Worm (Caenorhabditis elegans): ENCODE results near the gene snpn-1.

The snpn-1 gene

ce11 chrIV:5090993-5091793, at the start of gene snpn-1, which contains the start of gene C02B10.4:
snpn-1 (minus strand) TSS chrIV:5091043.
C02B10.4 (plus strand) TSS chrIV:5091586.
- no peak for TF ChIP-seq unc-62 (GFP tag; optimal IDR thresholded peaks at IDR 0.05)

ce11 chrIV:5139972-5140371, 49.1 kb upstream of the snpn-1 start:
- no peak for TF ChIP-seq unc-62 (GFP tag; optimal IDR thresholded peaks at IDR 0.05)

- no peak for TF ChIP-seq unc-62 (GFP tag; optimal IDR thresholded peaks at IDR 0.05)
Measured at ce11 chrIV:5139189-5139588, 48.3 kb upstream of the snpn-1 start.

ce11 chrIV:5137809-5138208, 47.0 kb upstream of the snpn-1 start:
- no peak for TF ChIP-seq unc-62 (GFP tag; optimal IDR thresholded peaks at IDR 0.05)

- no peak for TF ChIP-seq unc-62 (GFP tag; optimal IDR thresholded peaks at IDR 0.05)
Measured at ce11 chrIV:5136523-5136922, 45.7 kb upstream of the snpn-1 start.

ce11 chrIV:5134798-5135197, 44.0 kb upstream of the snpn-1 start:
- no peak for TF ChIP-seq unc-62 (GFP tag; optimal IDR thresholded peaks at IDR 0.05)

ce11 chrIV:5133791-5134370, 43.0 kb upstream of the snpn-1 start:
- no peak for TF ChIP-seq unc-62 (GFP tag; optimal IDR thresholded peaks at IDR 0.05)

ce11 chrIV:5131781-5132180, 40.9 kb upstream of the snpn-1 start:
- TF ChIP-seq unc-62 (GFP tag; optimal IDR thresholded peaks at IDR 0.05): no peak

- no peak for TF ChIP-seq unc-62 (GFP tag; optimal IDR thresholded peaks at IDR 0.05)
Measured at ce11 chrIV:5121995-5122394, 31.2 kb upstream of the snpn-1 start, which contains the start of gene tkr-3. tkr-3 (minus strand) TSS chrIV:5122095.

- no peak for TF ChIP-seq unc-62 (GFP tag; optimal IDR thresholded peaks at IDR 0.05)
Measured at ce11 chrIV:5111533-5111932, 20.7 kb upstream of the snpn-1 start, which contains the start of gene AC7.3. AC7.3 (plus strand) TSS chrIV:5111833.

ce11 chrIV:5110391-5110930, 19.6 kb upstream of the snpn-1 start:
- TF ChIP-seq unc-62 (GFP tag; optimal IDR thresholded peaks at IDR 0.05): no peak

ce11 chrIV:5109943-5110342, 19.1 kb upstream of the snpn-1 start:
- TF ChIP-seq unc-62 (GFP tag; optimal IDR thresholded peaks at IDR 0.05): no peak

ce11 chrIV:5108971-5109370, 18.1 kb upstream of the snpn-1 start:
- no peak for TF ChIP-seq unc-62 (GFP tag; optimal IDR thresholded peaks at IDR 0.05)

- no peak for TF ChIP-seq unc-62 (GFP tag; optimal IDR thresholded peaks at IDR 0.05)
Measured at ce11 chrIV:5103229-5103894, 12.5 kb upstream of the snpn-1 start, which contains the start of gene C02B10.3. C02B10.3 (minus strand) TSS chrIV:5103279.

- TF ChIP-seq unc-62 (GFP tag; optimal IDR thresholded peaks at IDR 0.05): no peak
Measured at ce11 chrIV:5101945-5102344, 11.1 kb upstream of the snpn-1 start.

ce11 chrIV:5100145-5100544, 9.3 kb upstream of the snpn-1 start:
- TF ChIP-seq unc-62 (GFP tag; optimal IDR thresholded peaks at IDR 0.05): no peak
